Worm (Caenorhabditis elegans): Measurements from ENCODE around the gene spin-1.
A peak's percentile ranks its signal among the peaks of the same experiment; 100 is the strongest.
"Not testable (repeated sequence)": the region's sequence is repeated elsewhere in the genome, so short reads cannot be mapped to it uniquely, and the experiment has no call there.

spin-1 gene

ce11 chrV:12091759-12092158, 23.0 kb upstream of the spin-1 start, which contains the start of gene nhr-206:
TSS of gene nhr-206 (plus strand) at chrV:12092006.
- TF ChIP-seq dao-5 (tag; optimal IDR thresholded peaks at IDR 0.05) (no peak), W03F9.2 (tag; optimal IDR thresholded peaks at IDR 0.05) (no peak), him-1 (tag; optimal IDR thresholded peaks at IDR 0.05) (no peak)

- no peak for TF ChIP-seq him-1 (tag; optimal IDR thresholded peaks at IDR 0.05)
- TF ChIP-seq W03F9.2 (tag; optimal IDR thresholded peaks at IDR 0.05): no peak
- no peak for TF ChIP-seq dao-5 (tag; optimal IDR thresholded peaks at IDR 0.05)
Measured at ce11 chrV:12094030-12094429, 20.8 kb upstream of the spin-1 start, which contains the start of gene nhr-208. TSS of gene nhr-208 (plus strand) at chrV:12094317.

- no peak for TF ChIP-seq him-1 (tag; optimal IDR thresholded peaks at IDR 0.05)
- TF ChIP-seq W03F9.2 (tag; optimal IDR thresholded peaks at IDR 0.05): no peak
- no peak for TF ChIP-seq dao-5 (tag; optimal IDR thresholded peaks at IDR 0.05)
Measured at ce11 chrV:12095865-12096264, 18.9 kb upstream of the spin-1 start, which contains the start of gene nhr-207. TSS of gene nhr-207 (plus strand) at chrV:12096146.

DNA sequence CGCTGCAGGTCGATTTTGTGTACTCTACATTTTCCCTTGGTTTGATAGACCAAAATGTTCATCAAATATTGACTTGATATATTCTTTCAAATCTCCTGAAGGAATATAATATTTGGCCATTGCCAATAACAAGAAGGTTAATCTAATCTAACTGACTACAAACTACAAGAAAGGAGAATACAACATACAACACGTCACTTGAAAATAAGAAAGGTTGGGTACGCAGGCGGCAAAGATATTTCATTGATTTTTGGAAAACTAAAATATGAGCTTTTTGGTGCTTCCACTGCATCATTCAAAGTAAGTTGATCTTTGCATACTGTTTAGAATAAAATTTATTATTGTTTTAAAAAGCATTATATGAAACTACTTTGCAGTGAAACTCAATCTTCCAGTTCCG, 16.7 kb upstream of the spin-1 start, which contains the start of gene nhr-209:
Gene nhr-209 (plus strand): TSS at position 27 of the 400 bp plus-strand sequence.
- TF ChIP-seq him-1 (tag; optimal IDR thresholded peaks at IDR 0.05): no peak
- no peak for TF ChIP-seq W03F9.2 (tag; optimal IDR thresholded peaks at IDR 0.05)
- TF ChIP-seq dao-5 (tag; optimal IDR thresholded peaks at IDR 0.05): no peak

DNA sequence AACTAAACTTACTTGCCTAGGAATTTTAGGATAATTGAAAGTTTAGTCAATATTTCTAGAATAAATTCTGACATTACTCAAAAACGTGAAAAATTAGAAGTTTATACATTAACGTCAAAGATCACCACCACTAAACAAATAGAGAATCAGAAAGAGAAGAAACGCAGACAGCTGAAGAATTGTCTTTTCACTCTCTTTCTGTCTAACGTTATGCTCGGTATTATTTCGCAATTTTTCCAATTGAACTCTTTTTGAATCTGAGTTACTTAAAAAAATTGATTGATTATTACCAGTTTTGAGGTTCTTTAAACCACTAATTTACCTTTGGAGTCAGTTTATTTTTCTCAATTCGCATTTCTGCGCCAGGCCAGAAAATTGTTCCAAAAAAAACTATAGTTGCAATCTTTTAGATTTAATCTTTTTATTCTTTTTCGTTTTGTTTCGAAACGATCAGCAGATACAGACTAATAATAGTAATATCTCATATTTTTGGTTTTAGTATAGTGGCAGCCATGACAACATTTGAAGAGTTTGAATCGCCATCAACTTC, 13.9 kb upstream of the spin-1 start, which contains the start of gene nhr-154:
Gene nhr-154 (plus strand): TSS at position 500 of the 550 bp plus-strand sequence.
- TF ChIP-seq him-1 (tag; optimal IDR thresholded peaks at IDR 0.05): no peak
- peak; percentile 17 for TF ChIP-seq W03F9.2 (tag; optimal IDR thresholded peaks at IDR 0.05)

DNA sequence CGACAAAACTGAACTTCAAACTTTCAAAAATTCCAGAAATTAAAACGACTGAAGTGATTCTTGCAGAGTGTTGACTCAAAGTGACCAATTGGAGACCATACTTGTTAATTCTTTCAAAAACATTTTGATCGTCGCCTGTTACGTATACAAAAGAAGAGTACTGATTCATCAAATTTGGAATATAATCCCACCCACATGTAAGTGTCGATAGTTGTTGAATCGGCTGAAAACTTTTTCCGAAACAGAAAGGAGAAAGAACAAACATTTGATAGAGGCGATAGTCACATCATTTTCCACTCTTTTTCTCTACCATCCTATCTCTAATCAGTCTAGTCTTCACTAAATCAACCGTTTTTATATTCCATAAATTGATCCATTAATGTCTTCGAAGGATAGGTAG, 10.9 kb upstream of the spin-1 start, which contains the start of gene nhr-153:
Gene nhr-153 (plus strand): TSS at position 301 of the 400 bp plus-strand sequence.
- no peak for TF ChIP-seq dao-5 (tag; optimal IDR thresholded peaks at IDR 0.05)
- TF ChIP-seq him-1 (tag; optimal IDR thresholded peaks at IDR 0.05): no peak
- no peak for TF ChIP-seq W03F9.2 (tag; optimal IDR thresholded peaks at IDR 0.05)

ce11 chrV:12106841-12107240, 8.0 kb upstream of the spin-1 start, which contains the start of gene nhr-136:
TSS of gene nhr-136 (plus strand) at chrV:12107141.
- TF ChIP-seq W03F9.2 (tag; optimal IDR thresholded peaks at IDR 0.05) (no peak), dao-5 (tag; optimal IDR thresholded peaks at IDR 0.05) (no peak), him-1 (tag; optimal IDR thresholded peaks at IDR 0.05) (no peak)

DNA sequence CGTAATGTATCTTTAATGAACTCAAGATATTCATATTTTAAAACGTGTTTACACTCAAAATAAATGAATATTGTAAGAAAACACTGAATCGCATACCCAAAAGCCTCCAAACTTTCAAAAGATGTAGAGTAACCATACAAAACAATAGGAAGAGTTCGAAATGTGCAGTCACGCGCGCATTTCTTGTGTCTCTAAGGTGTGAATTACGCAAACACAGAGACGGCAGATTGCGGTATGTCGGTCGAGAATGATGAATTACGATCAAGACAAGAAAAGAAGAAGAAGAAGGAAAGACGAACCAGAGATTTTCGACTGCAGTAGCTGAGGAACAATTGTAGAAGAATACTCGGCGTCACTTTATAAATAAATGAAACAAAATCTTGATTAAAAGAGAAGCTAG, 3.3 kb upstream of the spin-1 start, which contains the start of gene lhpp-1:
Gene lhpp-1 (minus strand): TSS at position 354 of the 400 bp plus-strand sequence.
- no peak for TF ChIP-seq W03F9.2 (tag; optimal IDR thresholded peaks at IDR 0.05)
- no peak for TF ChIP-seq him-1 (tag; optimal IDR thresholded peaks at IDR 0.05)
- TF ChIP-seq dao-5 (tag; optimal IDR thresholded peaks at IDR 0.05): no peak

DNA sequence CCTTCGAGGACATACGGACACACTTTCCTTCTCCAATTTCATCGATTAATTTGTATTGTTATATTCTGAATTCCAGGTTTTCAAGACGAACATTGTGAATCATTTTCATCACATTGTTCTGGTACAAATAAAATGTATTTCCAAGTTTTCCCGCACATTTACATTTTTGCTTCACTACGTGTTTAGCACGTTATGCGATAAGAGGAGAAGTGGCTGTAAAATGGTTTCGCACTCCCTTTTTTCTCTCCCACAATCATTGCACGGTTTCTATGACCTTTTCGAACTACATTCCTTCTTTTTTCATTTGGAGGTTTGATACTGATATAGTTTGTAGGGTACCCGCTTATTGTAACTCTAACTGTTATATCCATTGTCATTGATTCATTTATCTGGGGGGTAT, 1.1 kb upstream of the spin-1 start:
- TF ChIP-seq dao-5 (tag; optimal IDR thresholded peaks at IDR 0.05): no peak
- TF ChIP-seq W03F9.2 (tag; optimal IDR thresholded peaks at IDR 0.05): no peak
- no peak for TF ChIP-seq him-1 (tag; optimal IDR thresholded peaks at IDR 0.05)

DNA sequence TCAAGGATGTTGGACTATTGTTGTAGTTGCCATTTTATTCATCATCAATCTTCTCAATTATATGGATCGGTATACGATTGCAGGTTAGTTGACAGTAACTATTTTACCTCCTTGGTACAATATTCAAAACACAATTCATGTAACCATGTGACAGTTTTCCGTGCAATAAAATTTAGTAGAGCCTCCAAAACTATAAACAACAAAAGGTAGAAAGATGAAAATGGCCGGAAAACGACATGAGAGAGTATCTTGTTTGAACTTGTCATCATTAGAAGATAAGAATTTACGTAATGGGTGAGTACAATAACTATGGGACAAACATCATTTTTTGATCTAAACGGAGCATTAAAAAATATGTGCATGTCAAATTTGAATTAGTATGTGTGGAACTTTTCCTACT, 357 bp downstream of the spin-1 start:
- TF ChIP-seq dao-5 (tag; optimal IDR thresholded peaks at IDR 0.05) (no peak), him-1 (tag; optimal IDR thresholded peaks at IDR 0.05) (no peak), W03F9.2 (tag; optimal IDR thresholded peaks at IDR 0.05) (no peak)

DNA sequence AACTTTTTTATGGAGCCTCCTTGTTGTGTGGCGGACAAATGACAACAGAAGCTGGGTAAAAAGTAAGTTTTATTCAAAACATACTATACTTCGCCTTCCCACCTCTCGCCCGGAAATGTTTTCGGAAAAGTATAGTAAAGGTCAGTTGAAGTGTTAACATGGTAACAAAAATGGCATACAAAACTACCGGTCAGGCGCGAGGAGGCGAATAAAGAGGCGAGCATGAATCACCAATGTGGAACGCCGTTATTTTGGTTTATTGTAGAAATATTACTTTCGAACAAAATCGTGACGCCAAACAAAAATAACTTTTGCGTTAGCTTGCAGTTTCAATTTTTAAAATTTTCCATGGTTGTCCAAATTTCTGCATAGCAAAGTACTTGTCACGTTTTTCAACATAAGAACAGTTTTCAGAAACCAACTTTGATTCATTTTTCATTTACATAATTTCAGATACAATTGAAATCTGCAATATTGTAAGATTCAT, 2.8 kb downstream of the spin-1 start, which contains the start of gene C13C4.8:
Gene C13C4.8 (plus strand): TSS at position 437 of the 487 bp plus-strand sequence.
- TF ChIP-seq him-1 (tag; optimal IDR thresholded peaks at IDR 0.05) (no peak), dao-5 (tag; optimal IDR thresholded peaks at IDR 0.05) (no peak), W03F9.2 (tag; optimal IDR thresholded peaks at IDR 0.05) (no peak)

DNA sequence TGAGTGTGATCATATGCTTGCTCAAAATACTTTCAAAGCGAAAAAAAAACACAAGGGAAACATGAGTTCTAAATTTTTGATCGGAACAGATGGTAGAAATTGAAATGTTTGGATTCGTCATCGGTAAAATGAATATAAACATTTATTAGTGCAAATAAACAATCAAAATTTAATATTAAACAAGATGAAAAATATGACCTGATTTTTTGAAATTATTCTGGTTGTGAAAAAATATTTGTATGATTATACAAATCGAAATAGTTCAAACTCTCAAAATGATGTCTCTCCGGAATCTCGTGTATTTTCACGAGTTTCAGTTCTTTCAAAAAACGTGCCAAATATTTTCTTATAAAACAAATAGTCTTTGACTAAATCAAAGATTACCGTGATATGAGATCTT, 5.6 kb downstream of the spin-1 start, which contains the start of gene C13C4.7:
Gene C13C4.7 (minus strand): TSS at position 101 of the 400 bp plus-strand sequence.
- TF ChIP-seq W03F9.2 (tag; optimal IDR thresholded peaks at IDR 0.05): no peak
- TF ChIP-seq dao-5 (tag; optimal IDR thresholded peaks at IDR 0.05): no peak
- TF ChIP-seq him-1 (tag; optimal IDR thresholded peaks at IDR 0.05): no peak

DNA sequence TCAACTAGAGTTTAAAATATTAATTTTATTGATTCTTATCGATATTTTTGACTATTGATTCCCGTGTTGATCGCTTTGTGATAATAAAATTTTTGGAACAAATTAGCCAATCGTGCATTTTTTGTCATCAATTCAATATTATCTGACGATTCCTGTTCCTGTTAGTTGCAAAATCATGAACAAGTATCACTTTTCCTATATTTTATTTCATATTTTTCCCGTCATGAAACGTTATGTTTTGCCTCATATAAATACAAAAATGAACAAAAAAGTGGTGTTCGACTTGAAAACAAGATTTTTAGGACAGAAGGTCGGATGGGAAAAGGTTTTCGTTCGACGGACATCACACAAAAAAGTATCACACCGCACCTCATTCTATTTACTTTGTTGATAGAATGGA, 6.5 kb downstream of the spin-1 start, which contains the start of gene C13C4.6:
Gene C13C4.6 (plus strand): TSS at position 301 of the 400 bp plus-strand sequence.
- no peak for TF ChIP-seq W03F9.2 (tag; optimal IDR thresholded peaks at IDR 0.05)

DNA sequence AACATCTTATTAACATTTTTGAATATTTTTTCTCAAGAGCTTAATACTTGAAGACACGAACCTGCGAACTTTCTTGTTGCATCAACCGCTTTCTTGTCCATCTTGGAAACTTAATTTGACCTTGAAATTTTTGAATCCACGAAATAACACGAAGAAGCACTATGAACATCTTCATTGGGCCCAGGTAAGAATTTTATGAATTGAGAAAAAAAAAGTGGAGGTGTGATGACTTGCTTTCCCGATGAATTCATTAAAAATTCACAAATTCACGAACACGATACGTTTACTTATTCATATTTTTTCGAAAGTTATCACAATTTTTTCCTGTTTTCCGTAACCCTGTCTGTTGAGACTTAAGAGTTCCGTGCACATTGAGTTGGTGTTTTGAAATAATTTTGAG, 15.9 kb downstream of the spin-1 start, which contains the start of gene C27A7.6:
Gene C27A7.6 (minus strand): TSS at position 101 of the 400 bp plus-strand sequence.
- not testable (repeated sequence) for TF ChIP-seq W03F9.2, him-1, dao-5 (tag; optimal IDR thresholded peaks at IDR 0.05)

Measured in whole organism, L4/young adult.